Worm (Caenorhabditis elegans) whole organism, mixed stage, embryonic: ENCODE results near the gene C05G5.2.

Source experiments
- blmp-1 ChIP-seq: fragments of 150-350 bp; optimal IDR thresholded peaks from 2 replicates; lab custom pipeline; 2014; ENCODE audit warnings: missing biosample characterization, missing genetic modification characterization
- ceh-39 ChIP-seq: fragments of 150-350 bp; optimal IDR thresholded peaks from 2 replicates; lab custom pipeline; 2014; ENCODE audit warnings: missing biosample characterization, missing genetic modification characterization
- ham-2 ChIP-seq: fragments of 200-800 bp; sonication (Bioruptor generic); optimal IDR thresholded peaks from 2 replicates; lab custom pipeline; 2018; ENCODE audit warnings: mild to moderate bottlenecking, missing genetic modification characterization, missing compliant biosample characterization
- nhr-76 ChIP-seq: sonication (generic microtip); optimal IDR thresholded peaks from 2 replicates; lab custom pipeline; 2017; ENCODE audit warnings: missing biosample characterization, missing genetic modification characterization
- unc-62 ChIP-seq: fragments of 150-350 bp; optimal IDR thresholded peaks from 2 replicates; lab custom pipeline; 2014; ENCODE audit warnings: missing biosample characterization, missing genetic modification reagents, missing genetic modification characterization
- ztf-11 ChIP-seq: fragments of 150-350 bp; optimal IDR thresholded peaks from 2 replicates; lab custom pipeline; 2014; ENCODE audit warnings: missing biosample characterization, missing genetic modification characterization

DNA sequence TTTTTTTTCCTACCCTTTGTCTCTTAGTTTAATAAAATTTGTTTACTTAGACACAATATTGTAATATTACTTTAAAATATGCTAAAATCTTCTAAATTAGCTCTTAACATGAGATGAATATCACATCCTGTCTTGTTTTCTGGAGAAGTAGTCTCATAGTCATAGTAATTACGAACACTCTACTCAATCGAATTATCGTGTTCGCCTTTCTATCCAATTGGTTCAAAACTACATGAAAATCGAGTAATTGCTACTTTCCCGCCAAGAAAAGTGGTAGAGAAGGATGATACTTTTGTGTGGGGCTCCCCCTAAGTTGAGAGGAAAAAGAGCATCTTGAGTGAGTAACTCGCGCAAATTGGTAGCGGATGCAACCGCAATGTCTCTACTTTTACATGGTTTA lies 31.0 kb downstream of the C05G5.2 start:
- no peak for TF ChIP-seq unc-62 (GFP tag; lab: Kevin White, UChicago)
- TF ChIP-seq ham-2, result no peak
- TF ChIP-seq blmp-1 (tag; lab: Kevin White, UChicago), result no peak
- TF ChIP-seq ztf-11 (tag; lab: Kevin White, UChicago), result no peak
- no peak for TF ChIP-seq nhr-76 (tag; lab: Kevin White, UChicago)
- no peak for TF ChIP-seq ceh-39
